Worm (Caenorhabditis elegans): Measurements from ENCODE around the gene fbxb-102.

Gene fbxb-102

ce11 chrII:12452754-12453352 lies 29.9 kb upstream of the fbxb-102 start, which contains the start of the genes sre-35 and sre-33:
Gene sre-35, minus strand, starts transcription at chrII:12452854.
Gene sre-33, plus strand, starts transcription at chrII:12453302.
- no peak for TF ChIP-seq lsy-27 (tag; optimal IDR thresholded peaks at IDR 0.05; ENCODE audit: borderline replicate concordance, insufficient read depth)
- no peak for TF ChIP-seq nhr-120 (GFP tag; IDR thresholded peaks at IDR 0.05)
- TF ChIP-seq aptf-3 (GFP tag; IDR thresholded peaks at IDR 0.05): no peak
- no peak for TF ChIP-seq let-526 (GFP tag; IDR thresholded peaks at IDR 0.05)
- TF ChIP-seq atf-7 (tag; optimal IDR thresholded peaks at IDR 0.05): no peak
- TF ChIP-seq let-607 (tag; optimal IDR thresholded peaks at IDR 0.05): no peak
- TF ChIP-seq tbp1 (GFP tag; optimal IDR thresholded peaks at IDR 0.05): no peak
- no peak for TF ChIP-seq F49E8.2 (tag; optimal IDR thresholded peaks at IDR 0.05; ENCODE audit: insufficient read depth)
- no peak for TF ChIP-seq lin-26 (GFP tag; IDR thresholded peaks at IDR 0.05)
- TF ChIP-seq F55B11.4 (tag; optimal IDR thresholded peaks at IDR 0.05; ENCODE audit: borderline replicate concordance, insufficient read depth): no peak
- TF ChIP-seq attf-3 (GFP tag; conservative IDR thresholded peaks at IDR 0.05): no peak
- TF ChIP-seq snpc-1.3 (tag; optimal IDR thresholded peaks at IDR 0.05; ENCODE audit: insufficient read depth): no peak
- no peak for TF ChIP-seq Y56A3A.18 (GFP tag; IDR thresholded peaks at IDR 0.05)
- no peak for TF ChIP-seq egl-44 (GFP tag; IDR thresholded peaks at IDR 0.05)
- no peak for TF ChIP-seq K12H6.12 (tag; optimal IDR thresholded peaks at IDR 0.05)
- TF ChIP-seq Y79H2A.3 (GFP tag; conservative IDR thresholded peaks at IDR 0.05): no peak
- no peak for TF ChIP-seq ceh-27 (GFP tag; optimal IDR thresholded peaks at IDR 0.05)

- TF ChIP-seq nhr-120 (GFP tag; IDR thresholded peaks at IDR 0.05) (no peak), F22D6.2 (tag; optimal IDR thresholded peaks at IDR 0.05) (no peak), somi-1 (GFP tag; optimal IDR thresholded peaks at IDR 0.05) (no peak), let-526 (GFP tag; IDR thresholded peaks at IDR 0.05) (no peak), unc-62 (GFP tag; optimal IDR thresholded peaks at IDR 0.05) (no peak)
These were observed 26.1 kb upstream of the fbxb-102 start, which contains the start of gene sre-32 for ce11 chrII:12456633-12457032. Gene sre-32, minus strand, starts transcription at chrII:12456733.

ce11 chrII:12457275-12457674 lies 25.4 kb upstream of the fbxb-102 start, which contains the start of gene sre-38:
Gene sre-38, plus strand, starts transcription at chrII:12457575.
- TF ChIP-seq F39B2.1 (GFP tag; IDR thresholded peaks at IDR 0.05) (no peak), madf-10 (tag; optimal IDR thresholded peaks at IDR 0.05) (no peak), rcor-1 (GFP tag; IDR thresholded peaks at IDR 0.05) (no peak), pbrm-1 (GFP tag; IDR thresholded peaks at IDR 0.05) (no peak), F22D6.2 (tag; optimal IDR thresholded peaks at IDR 0.05) (no peak), F57C9.4 (tag; optimal IDR thresholded peaks at IDR 0.05) (no peak), nfya-2 (GFP tag; IDR thresholded peaks at IDR 0.05) (no peak), tbp1 (GFP tag; optimal IDR thresholded peaks at IDR 0.05) (no peak)

ce11 chrII:12459422-12459821 lies 23.3 kb upstream of the fbxb-102 start, which contains the start of gene tag-281:
Gene tag-281, plus strand, starts transcription at chrII:12459761.
- TF ChIP-seq ceh-100 (GFP tag; IDR thresholded peaks at IDR 0.05): no peak; the same call in 1 of the 2 replicates
- no peak for TF ChIP-seq snpc-3.4 (tag; optimal IDR thresholded peaks at IDR 0.05)
- no peak for TF ChIP-seq hmg-20 (GFP tag; IDR thresholded peaks at IDR 0.05)
- TF ChIP-seq nhr-120 (GFP tag; IDR thresholded peaks at IDR 0.05): no peak
- TF ChIP-seq F55B11.4 (tag; optimal IDR thresholded peaks at IDR 0.05; ENCODE audit: borderline replicate concordance, insufficient read depth): no peak
- no peak for TF ChIP-seq attf-6 (GFP tag; IDR thresholded peaks at IDR 0.05)
- TF ChIP-seq T07F8.4 (tag; optimal IDR thresholded peaks at IDR 0.05): no peak
- no peak for TF ChIP-seq nfya-1 (tag; optimal IDR thresholded peaks at IDR 0.05; ENCODE audit: borderline replicate concordance, insufficient read depth)
- no peak for TF ChIP-seq B0019.2 (GFP tag; conservative IDR thresholded peaks at IDR 0.05)
- peak; percentile 73 for TF ChIP-seq F33H1.4 (GFP tag; IDR thresholded peaks at IDR 0.05)
- TF ChIP-seq Y79H2A.3 (GFP tag; conservative IDR thresholded peaks at IDR 0.05): no peak
- TF ChIP-seq cebp-2 (GFP tag; IDR thresholded peaks at IDR 0.05): no peak
- peak; percentile 38; the same call in 1 of the 2 replicates for TF ChIP-seq attf-3 (GFP tag; conservative IDR thresholded peaks at IDR 0.05)
- no peak for TF ChIP-seq aptf-2 (GFP tag; conservative IDR thresholded peaks at IDR 0.05)
- no peak for TF ChIP-seq hrde-1 (tag; optimal IDR thresholded peaks at IDR 0.05; ENCODE audit: borderline replicate concordance)
- TF ChIP-seq K11D2.4 (GFP tag; IDR thresholded peaks at IDR 0.05): peak; percentile 52; the same call in 1 of the 2 replicates
- TF ChIP-seq snpc-1.1 (tag; optimal IDR thresholded peaks at IDR 0.05; ENCODE audit: insufficient read depth): peak; percentile 39
- no peak for TF ChIP-seq C17E4.6 (GFP tag; IDR thresholded peaks at IDR 0.05)
- TF ChIP-seq lag-1 (GFP tag; IDR thresholded peaks at IDR 0.05): no peak
